Worm (Caenorhabditis elegans) whole organism, late embryonic: Measurements from ENCODE around the gene F40F9.3.

Source experiments
- F13H6.1 ChIP-seq: sonication (generic microtip); optimal IDR thresholded peaks from 2 replicates; lab custom pipeline; 2016; ENCODE audit warnings: missing genetic modification characterization, missing compliant biosample characterization
- ceh-30 ChIP-seq: fragments of 150-350 bp; optimal IDR thresholded peaks from 2 replicates; lab custom pipeline; 2014; ENCODE audit warnings: missing biosample characterization, missing genetic modification characterization
- ceh-6 ChIP-seq: fragments of 200-800 bp; sonication (Bioruptor generic); optimal IDR thresholded peaks from 2 replicates; lab custom pipeline; 2018; ENCODE audit warnings: mild to moderate bottlenecking, missing genetic modification characterization, missing compliant biosample characterization
- dmd-4 ChIP-seq: sonication (generic microtip); optimal IDR thresholded peaks from 2 replicates; lab custom pipeline; 2016; ENCODE audit warnings: borderline replicate concordance, missing genetic modification characterization, missing compliant biosample characterization
- hlh-30 ChIP-seq: sonication (generic microtip); optimal IDR thresholded peaks from 2 replicates; lab custom pipeline; 2017; ENCODE audit warnings: antibody characterized with exemption, missing genetic modification characterization, missing compliant biosample characterization; ENCODE audit not compliant: insufficient read depth
- pag-3 ChIP-seq: sonication (generic microtip); optimal IDR thresholded peaks from 2 replicates; lab custom pipeline; 2016; ENCODE audit warnings: missing compliant biosample characterization, missing genetic modification characterization, borderline replicate concordance
- pha-4 ChIP-seq: fragments of 150-350 bp; optimal IDR thresholded peaks from 2 replicates; lab custom pipeline; 2018; ENCODE audit warnings: missing biosample characterization, missing genetic modification reagents, missing genetic modification characterization
- pqm-1 ChIP-seq: sonication (generic microtip); optimal IDR thresholded peaks from 2 replicates; lab custom pipeline; 2016; ENCODE audit warnings: missing genetic modification characterization, missing compliant biosample characterization

DNA sequence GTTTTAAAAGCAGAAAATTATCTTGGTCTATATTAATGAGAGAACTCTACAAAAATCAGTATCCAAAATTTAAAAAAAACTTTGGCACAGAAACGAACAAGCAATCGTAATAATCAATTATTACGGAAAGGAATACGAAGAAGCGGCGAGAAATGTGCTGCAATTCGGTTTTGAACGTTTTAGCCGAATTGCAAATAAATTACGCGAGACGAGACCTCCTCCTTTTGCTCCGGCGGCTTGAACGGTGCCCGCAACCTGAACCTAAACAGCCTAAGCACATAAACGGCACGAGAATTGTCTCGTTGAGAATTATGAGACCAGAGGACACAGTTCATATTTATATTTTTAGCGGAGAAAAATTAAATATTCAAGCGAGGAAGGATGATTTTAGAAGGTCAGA, 25.6 kb upstream of the F40F9.3 start:
- no peak for TF ChIP-seq dmd-4 (tag; lab: Kevin White, UChicago)
- TF ChIP-seq pha-4 (tag; lab: Kevin White, UChicago) = no peak
- TF ChIP-seq pag-3 (tag; lab: Kevin White, UChicago) = no peak
- no peak for TF ChIP-seq ceh-6 (GFP tag; lab: Kevin White, UChicago)
- TF ChIP-seq F13H6.1 = no peak
- TF ChIP-seq pqm-1 (tag; lab: Kevin White, UChicago) = no peak
- no peak for TF ChIP-seq hlh-30 (tag; lab: Kevin White, UChicago)
- TF ChIP-seq ceh-30 (tag; lab: Kevin White, UChicago) = no peak
